Worm (Caenorhabditis elegans) whole organism, L1 larva: ENCODE results near the gene lec-5.

Experiments used
- Y116A8C.19 ChIP-seq: sonication (generic microtip); optimal IDR thresholded peaks from 2 replicates; lab custom pipeline; 2016; ENCODE audit warnings: missing compliant biosample characterization, missing genetic modification characterization, borderline replicate concordance
- aha-1 ChIP-seq: fragments of 150-350 bp; optimal IDR thresholded peaks from 2 replicates; lab custom pipeline; 2014; ENCODE audit warnings: missing biosample characterization, missing genetic modification characterization
- alr-1 ChIP-seq: fragments of 200-800 bp; sonication (Bioruptor generic); optimal IDR thresholded peaks from 2 replicates; lab custom pipeline; 2018; ENCODE audit warnings: borderline replicate concordance, mild to moderate bottlenecking, missing genetic modification characterization, missing compliant biosample characterization
- aly-2 ChIP-seq: fragments of 150-350 bp; optimal IDR thresholded peaks from 2 replicates; lab custom pipeline; 2014; ENCODE audit warnings: missing biosample characterization, missing genetic modification characterization
- ama-1 ChIP-seq: fragments of 150-350 bp; optimal IDR thresholded peaks from 2 replicates; lab custom pipeline; 2014
- ceh-63 ChIP-seq: fragments of 200-800 bp; sonication (Bioruptor generic); optimal IDR thresholded peaks from 2 replicates; lab custom pipeline; 2018; ENCODE audit warnings: mild to moderate bottlenecking, missing genetic modification characterization, missing compliant biosample characterization
- ceh-82 ChIP-seq, 3 experiments: fragments of 150-350 bp in 1 of 3; sonication (generic microtip) in 2 of 3; optimal IDR thresholded peaks; 2 replicates each; lab custom pipeline; 2014 to 2017; ENCODE audit warnings: missing biosample characterization in 3 of 3, missing genetic modification characterization in 3 of 3
- ceh-90 ChIP-seq: sonication (generic microtip); optimal IDR thresholded peaks from 2 replicates; lab custom pipeline; 2016; ENCODE audit warnings: missing genetic modification characterization, missing compliant biosample characterization
- dpl-1 ChIP-seq, 3 experiments: fragments of 150-350 bp in 2 of 3; sonication (generic microtip) in 1 of 3; optimal IDR thresholded peaks; 2 replicates each; lab custom pipeline; 2014 to 2017; ENCODE audit warnings: missing biosample characterization in 3 of 3, missing genetic modification characterization in 3 of 3, missing genetic modification reagents in 3 of 3
- egl-13 ChIP-seq: sonication (generic microtip); optimal IDR thresholded peaks from 2 replicates; lab custom pipeline; 2016; ENCODE audit warnings: missing genotype, missing genetic modification reagents, missing genetic modification characterization, missing compliant biosample characterization
- egl-27 ChIP-seq, 2 experiments: fragments of 150-350 bp in 1 of 2; sonication (generic microtip); optimal IDR thresholded peaks; 3 replicates each; lab custom pipeline; 2017 to 2018; ENCODE audit warnings: missing biosample characterization in 2 of 2, missing genetic modification characterization in 2 of 2, missing genetic modification reagents in 2 of 2
- elt-2 ChIP-seq: sonication (generic microtip); optimal IDR thresholded peaks from 2 replicates; lab custom pipeline; 2016; ENCODE audit warnings: missing genetic modification characterization, mild to moderate bottlenecking, inconsistent platforms, missing compliant biosample characterization, missing genetic modification reagents
- elt-3 ChIP-seq, 6 experiments: fragments of 150-350 bp in 1 of 6; sonication (generic microtip); optimal IDR thresholded peaks; 2 replicates each; lab custom pipeline; 2017 to 2018; ENCODE audit warnings: missing biosample characterization in 6 of 6, missing genetic modification characterization in 6 of 6, inconsistent platforms in 1 of 6
- fkh-10 ChIP-seq: sonication (generic microtip); optimal IDR thresholded peaks from 2 replicates; lab custom pipeline; 2017; ENCODE audit warnings: missing biosample characterization, missing genetic modification reagents, missing genetic modification characterization
- fkh-8 ChIP-seq: sonication (generic microtip); optimal IDR thresholded peaks from 2 replicates; lab custom pipeline; 2016; ENCODE audit warnings: mild to moderate bottlenecking, missing genetic modification characterization, missing compliant biosample characterization
- grh-1 ChIP-seq: fragments of 200-800 bp; sonication (Bioruptor generic); IDR thresholded peaks from 2 replicates; pipeline ENCODE4 v1.3.6; 2022; ENCODE audit warnings: missing genetic modification reagents, missing genetic modification characterization, missing compliant biosample characterization
- hlh-4 ChIP-seq: sonication (generic microtip); optimal IDR thresholded peaks from 2 replicates; lab custom pipeline; 2016; ENCODE audit warnings: mild to moderate bottlenecking, missing genetic modification characterization, missing compliant biosample characterization
- hpl-2 ChIP-seq: fragments of 150-350 bp; optimal IDR thresholded peaks from 2 replicates; lab custom pipeline; 2014; ENCODE audit warnings: missing biosample characterization, missing genetic modification reagents, missing genetic modification characterization
- jun-1 ChIP-seq: fragments of 150-350 bp; optimal IDR thresholded peaks from 2 replicates; lab custom pipeline; 2014; ENCODE audit warnings: missing biosample characterization, missing genetic modification reagents, missing genetic modification characterization
- lin-13 ChIP-seq: fragments of 150-350 bp; optimal IDR thresholded peaks from 2 replicates; lab custom pipeline; 2014; ENCODE audit warnings: missing biosample characterization, missing genetic modification reagents, missing genetic modification characterization
- lin-14 ChIP-seq: fragments of 200-800 bp; sonication (Bioruptor generic); optimal IDR thresholded peaks from 2 replicates; lab custom pipeline; 2018; ENCODE audit warnings: mild to moderate bottlenecking, missing genetic modification characterization, moderate library complexity, missing compliant biosample characterization
- lin-15B ChIP-seq: fragments of 150-350 bp; sonication (generic microtip); optimal IDR thresholded peaks from 3 replicates; lab custom pipeline; 2014; ENCODE audit warnings: missing biosample characterization, missing genetic modification characterization
- lin-35 ChIP-seq, 2 experiments: fragments of 150-350 bp; optimal IDR thresholded peaks; 2 replicates each; lab custom pipeline; 2014; ENCODE audit warnings: missing biosample characterization in 2 of 2, missing genetic modification characterization in 2 of 2, missing genetic modification reagents in 2 of 2
- lin-39 ChIP-seq: fragments of 150-350 bp; optimal IDR thresholded peaks from 2 replicates; lab custom pipeline; 2014; ENCODE audit warnings: missing biosample characterization, missing genetic modification reagents, missing genetic modification characterization
- mef-2 ChIP-seq: fragments of 150-350 bp; optimal IDR thresholded peaks from 2 replicates; lab custom pipeline; 2014; ENCODE audit warnings: missing biosample characterization, missing genetic modification characterization
- mep-1 ChIP-seq: fragments of 150-350 bp; optimal IDR thresholded peaks from 2 replicates; lab custom pipeline; 2014; ENCODE audit warnings: missing biosample characterization, missing genetic modification characterization
- nhr-11 ChIP-seq: fragments of 150-350 bp; optimal IDR thresholded peaks from 2 replicates; lab custom pipeline; 2014; ENCODE audit warnings: missing biosample characterization, missing genetic modification characterization
- nhr-12 ChIP-seq: sonication (generic microtip); optimal IDR thresholded peaks from 2 replicates; lab custom pipeline; 2017; ENCODE audit warnings: missing biosample characterization, missing genetic modification characterization
- nhr-237 ChIP-seq: fragments of 150-350 bp; optimal IDR thresholded peaks from 2 replicates; lab custom pipeline; 2014; ENCODE audit warnings: missing biosample characterization, missing genetic modification characterization
- nhr-71 ChIP-seq: sonication (generic microtip); optimal IDR thresholded peaks from 2 replicates; lab custom pipeline; 2016; ENCODE audit warnings: mild to moderate bottlenecking, missing genetic modification characterization, moderate library complexity, missing compliant biosample characterization
- nhr-76 ChIP-seq: sonication (generic microtip); optimal IDR thresholded peaks from 2 replicates; lab custom pipeline; 2017; ENCODE audit warnings: missing biosample characterization, missing genetic modification characterization
- nhr-77 ChIP-seq: fragments of 150-350 bp; optimal IDR thresholded peaks from 2 replicates; lab custom pipeline; 2014; ENCODE audit warnings: missing biosample characterization, missing genetic modification characterization
- nhr-85 ChIP-seq: sonication (generic microtip); peaks from one replicate; lab custom pipeline; 2016; ENCODE audit warnings: missing genetic modification characterization, inconsistent platforms, missing compliant biosample characterization
- nhr-90 ChIP-seq: sonication (generic microtip); optimal IDR thresholded peaks from 2 replicates; lab custom pipeline; 2016; ENCODE audit warnings: mild to moderate bottlenecking, missing genetic modification characterization, missing compliant biosample characterization; ENCODE audit not compliant: poor library complexity
- pax-3 ChIP-seq: fragments of 200-800 bp; sonication (Bioruptor generic); optimal IDR thresholded peaks from 2 replicates; lab custom pipeline; 2018; ENCODE audit warnings: mild to moderate bottlenecking, missing genetic modification characterization, moderate library complexity, missing compliant biosample characterization
- pqm-1 ChIP-seq: sonication (generic microtip); optimal IDR thresholded peaks from 3 replicates; lab custom pipeline; 2017; ENCODE audit warnings: missing biosample characterization, missing genetic modification characterization
- sox-4 ChIP-seq: sonication (generic microtip); optimal IDR thresholded peaks from 2 replicates; lab custom pipeline; 2016; ENCODE audit warnings: missing genetic modification characterization, missing compliant biosample characterization
- sup-37 ChIP-seq: fragments of 200-800 bp; sonication (Bioruptor generic); optimal IDR thresholded peaks from 2 replicates; lab custom pipeline; 2018; ENCODE audit warnings: mild to moderate bottlenecking, missing genetic modification characterization, missing compliant biosample characterization
- tbx-2 ChIP-seq: sonication (generic microtip); optimal IDR thresholded peaks from 2 replicates; lab custom pipeline; 2016; ENCODE audit warnings: missing genetic modification characterization, missing compliant biosample characterization
- tlp-1 ChIP-seq: fragments of 150-350 bp; optimal IDR thresholded peaks from 2 replicates; lab custom pipeline; 2014; ENCODE audit warnings: missing biosample characterization, missing genetic modification characterization
- unc-30 ChIP-seq: sonication (generic microtip); optimal IDR thresholded peaks from 2 replicates; lab custom pipeline; 2017; ENCODE audit warnings: missing biosample characterization, missing genetic modification characterization
- unc-86 ChIP-seq: sonication (generic microtip); optimal IDR thresholded peaks from 2 replicates; lab custom pipeline; 2016; ENCODE audit warnings: missing genetic modification characterization, missing compliant biosample characterization
- vab-15 ChIP-seq: sonication (generic microtip); optimal IDR thresholded peaks from 2 replicates; lab custom pipeline; 2017; ENCODE audit warnings: missing genotype, mild to moderate bottlenecking, missing genetic modification characterization, missing compliant biosample characterization
- zag-1 ChIP-seq: fragments of 150-350 bp; optimal IDR thresholded peaks from 2 replicates; lab custom pipeline; 2014; ENCODE audit warnings: missing biosample characterization, missing genetic modification characterization
- zip-4 ChIP-seq: fragments of 200-800 bp; sonication (Bioruptor generic); optimal IDR thresholded peaks from 2 replicates; lab custom pipeline; 2018; ENCODE audit warnings: mild to moderate bottlenecking, missing genetic modification characterization, moderate library complexity, missing compliant biosample characterization
- ztf-11 ChIP-seq, 2 experiments: sonication (generic microtip); optimal IDR thresholded peaks; 2 replicates each; lab custom pipeline; 2016 to 2017; ENCODE audit warnings: missing genetic modification characterization in 2 of 2, missing biosample characterization in 1 of 2, missing compliant biosample characterization in 1 of 2
- ztf-4 ChIP-seq: fragments of 150-350 bp; optimal IDR thresholded peaks from 2 replicates; lab custom pipeline; 2014; ENCODE audit warnings: missing biosample characterization, missing genetic modification characterization

lec-5 gene

ce11 chrII:5835146-5835545, 5.8 kb downstream of the lec-5 start:
- TF ChIP-seq jun-1 (tag; lab: Kevin White, UChicago) (no peak), ama-1 (lab: Kevin White, UChicago) (no peak), ceh-82 (tag; optimal IDR thresholded peaks at IDR 0.05; lab: Kevin White, UChicago) (no peak), mep-1 (tag; lab: Kevin White, UChicago) (no peak), lin-35 (GFP tag; optimal IDR thresholded peaks at IDR 0.05; lab: Kevin White, UChicago) (no peak), tbx-2 (no peak), lin-13 (GFP tag; lab: Kevin White, UChicago) (no peak), nhr-11 (tag; lab: Kevin White, UChicago) (no peak), dpl-1 (GFP tag; optimal IDR thresholded peaks at IDR 0.05; lab: Kevin White, UChicago) (no peak), pax-3 (tag; lab: Kevin White, UChicago) (no peak), sup-37 (GFP tag; lab: Kevin White, UChicago) (no peak), ceh-90 (tag; lab: Kevin White, UChicago) (no peak), fkh-8 (tag; lab: Kevin White, UChicago) (no peak), pqm-1 (tag; lab: Kevin White, UChicago) (no peak), nhr-90 (tag; lab: Kevin White, UChicago) (no peak), hpl-2 (GFP tag; lab: Kevin White, UChicago) (no peak), hlh-4 (tag; lab: Kevin White, UChicago) (no peak), ztf-11 (tag; optimal IDR thresholded peaks at IDR 0.05; lab: Kevin White, UChicago) (no peak), Y116A8C.19 (no peak), mef-2 (tag; lab: Kevin White, UChicago) (no peak)

ce11 chrII:5833136-5833535, 7.8 kb downstream of the lec-5 start, which contains the start of gene gtap-1:
Gene gtap-1 (minus strand): TSS chrII:5833236.
- TF ChIP-seq aha-1 (tag; lab: Kevin White, UChicago), result no peak
- no peak for TF ChIP-seq zag-1 (tag; lab: Kevin White, UChicago)
- TF ChIP-seq ceh-63 (GFP tag; lab: Kevin White, UChicago), result no peak
- no peak for TF ChIP-seq fkh-10
- TF ChIP-seq elt-3 (tag; optimal IDR thresholded peaks at IDR 0.05; lab: Kevin White, UChicago), result no peak
- no peak for TF ChIP-seq ztf-4 (tag; lab: Kevin White, UChicago)
- TF ChIP-seq pax-3 (tag; lab: Kevin White, UChicago), result no peak
- TF ChIP-seq alr-1 (tag; lab: Kevin White, UChicago), result no peak
- no peak for TF ChIP-seq zip-4 (GFP tag; lab: Kevin White, UChicago)
- TF ChIP-seq egl-27 (tag; optimal IDR thresholded peaks at IDR 0.05; lab: Kevin White, UChicago), result no peak
- TF ChIP-seq vab-15 (tag; lab: Kevin White, UChicago), result no peak
- no peak for TF ChIP-seq egl-13 (tag; lab: Kevin White, UChicago)
- no peak for TF ChIP-seq lin-15B
- TF ChIP-seq lin-35 (GFP tag; optimal IDR thresholded peaks at IDR 0.05; lab: Kevin White, UChicago), result no peak
- no peak for TF ChIP-seq nhr-76 (tag; lab: Kevin White, UChicago)
- TF ChIP-seq grh-1 (GFP tag; lab: Robert Waterston, UW), result no peak

- TF ChIP-seq hlh-4 (tag; lab: Kevin White, UChicago), result no peak
- no peak for TF ChIP-seq tlp-1 (tag; lab: Kevin White, UChicago)
- no peak for TF ChIP-seq nhr-12 (tag; lab: Kevin White, UChicago)
- no peak for TF ChIP-seq nhr-77 (tag; lab: Kevin White, UChicago)
- no peak for TF ChIP-seq fkh-8 (tag; lab: Kevin White, UChicago)
- no peak for TF ChIP-seq nhr-237
- no peak for TF ChIP-seq sox-4
- TF ChIP-seq nhr-85 (tag; lab: Kevin White, UChicago), result no peak
- TF ChIP-seq unc-30, result no peak
- TF ChIP-seq nhr-71 (tag; lab: Kevin White, UChicago), result no peak
- TF ChIP-seq pqm-1 (tag; lab: Kevin White, UChicago), result no peak
- TF ChIP-seq aly-2 (tag; lab: Kevin White, UChicago), result no peak
- no peak for TF ChIP-seq lin-14 (GFP tag; lab: Kevin White, UChicago)
- TF ChIP-seq unc-86 (tag; lab: Kevin White, UChicago), result no peak
- TF ChIP-seq elt-2 (tag; lab: Kevin White, UChicago), result no peak
- TF ChIP-seq mef-2 (tag; lab: Kevin White, UChicago), result no peak
- TF ChIP-seq lin-13 (GFP tag; lab: Kevin White, UChicago), result no peak
- no peak for TF ChIP-seq ztf-4 (tag; lab: Kevin White, UChicago)
- TF ChIP-seq lin-39 (tag; lab: Kevin White, UChicago), result no peak
Observed at ce11 chrII:5831373-5831772, 9.5 kb downstream of the lec-5 start.
